Fruit fly (Drosophila melanogaster) whole organism, embryonic: ENCODE measurements around the gene Dhdds.

ENCODE experiments used
- Aef1 ChIP-seq: fragments of 200-800 bp; sonication (Bioruptor generic); IDR thresholded peaks from 3 replicates; pipeline ENCODE4 v1.3.6; 2022; ENCODE audit warnings: missing biosample characterization, missing genetic modification characterization
- Asciz ChIP-seq: fragments of 200-800 bp; sonication (Bioruptor generic); optimal IDR thresholded peaks from 2 replicates; lab custom pipeline; 2017; ENCODE audit warnings: missing biosample characterization, mild to moderate bottlenecking, missing genetic modification characterization, missing genetic modification reagents
- B-H1 ChIP-seq: fragments of 200-800 bp; sonication (Bioruptor generic); IDR thresholded peaks from 3 replicates; pipeline ENCODE4 v1.3.6; 2022; ENCODE audit warnings: missing biosample characterization, missing genetic modification characterization
- CG11695 ChIP-seq: fragments of 200-800 bp; sonication (Bioruptor generic); IDR thresholded peaks from 3 replicates; pipeline ENCODE4 v1.3.6; 2022; ENCODE audit warnings: missing biosample characterization, missing genetic modification characterization
- CG13287 ChIP-seq: fragments of 200-800 bp; sonication (Bioruptor generic); IDR thresholded peaks from 2 replicates; pipeline ENCODE4 v1.3.6; 2022; ENCODE audit warnings: missing biosample characterization, missing genetic modification characterization; ENCODE audit not compliant: partially characterized antibody
- CG14667 ChIP-seq: fragments of 200-800 bp; sonication (Bioruptor generic); IDR thresholded peaks from 2 replicates; pipeline ENCODE4 v1.3.6; 2022; ENCODE audit warnings: missing biosample characterization, missing genetic modification characterization
- CG14710 ChIP-seq: fragments of 200-800 bp; sonication (Bioruptor generic); optimal IDR thresholded peaks from 3 replicates; lab custom pipeline; 2019; ENCODE audit warnings: missing biosample characterization, mild to moderate bottlenecking, missing genetic modification characterization, moderate library complexity
- CG16863 ChIP-seq: fragments of 200-800 bp; sonication (Bioruptor generic); optimal IDR thresholded peaks from 3 replicates; lab custom pipeline; 2016; ENCODE audit warnings: missing biosample characterization, missing genetic modification characterization
- CG17359 ChIP-seq: fragments of 200-800 bp; sonication (Bioruptor generic); optimal IDR thresholded peaks from 3 replicates; lab custom pipeline; 2018; ENCODE audit warnings: missing biosample characterization, mild to moderate bottlenecking, missing genetic modification characterization, moderate library complexity
- CG17802 ChIP-seq: fragments of 200-800 bp; sonication (Bioruptor generic); optimal IDR thresholded peaks from 2 replicates; lab custom pipeline; 2018; ENCODE audit warnings: missing biosample characterization, mild to moderate bottlenecking, missing genetic modification characterization, moderate library complexity
- CG2199 ChIP-seq: fragments of 200-800 bp; sonication (Bioruptor generic); IDR thresholded peaks from 3 replicates; pipeline ENCODE4 v1.3.6; 2022; ENCODE audit warnings: missing biosample characterization, missing genetic modification characterization
- CG2202 ChIP-seq: fragments of 200-800 bp; sonication (Bioruptor generic); optimal IDR thresholded peaks from 2 replicates; lab custom pipeline; 2018; ENCODE audit warnings: missing biosample characterization, mild to moderate bottlenecking, missing genetic modification characterization
- CG31365 ChIP-seq: fragments of 200-800 bp; sonication (Bioruptor generic); optimal IDR thresholded peaks from 2 replicates; lab custom pipeline; 2018; ENCODE audit warnings: missing biosample characterization, mild to moderate bottlenecking, missing genetic modification characterization
- CG32772 ChIP-seq: fragments of 200-800 bp; sonication (Bioruptor generic); IDR thresholded peaks from 2 replicates; pipeline ENCODE4 v1.3.6; 2022; ENCODE audit warnings: missing biosample characterization, missing genetic modification characterization
- CG3407 ChIP-seq: fragments of 200-800 bp; sonication (Bioruptor generic); optimal IDR thresholded peaks from 2 replicates; lab custom pipeline; 2018; ENCODE audit warnings: missing biosample characterization, mild to moderate bottlenecking, missing genetic modification characterization
- CG4360 ChIP-seq: fragments of 200-800 bp; sonication (Bioruptor generic); IDR thresholded peaks from 2 replicates; pipeline ENCODE4 v1.3.6; 2022; ENCODE audit warnings: missing biosample characterization, missing genetic modification characterization
- CG6254 ChIP-seq: fragments of 200-800 bp; sonication (Bioruptor generic); optimal IDR thresholded peaks from 3 replicates; lab custom pipeline; 2017; ENCODE audit warnings: mild to moderate bottlenecking, missing biosample characterization, missing genetic modification reagents, missing genetic modification characterization
- CG6683 ChIP-seq: fragments of 200-800 bp; sonication (Bioruptor generic); optimal IDR thresholded peaks from 2 replicates; lab custom pipeline; 2017; ENCODE audit warnings: missing biosample characterization, mild to moderate bottlenecking, missing genetic modification characterization, missing genetic modification reagents
- CG6765 ChIP-seq: fragments of 200-800 bp; sonication (Bioruptor generic); optimal IDR thresholded peaks from 3 replicates; lab custom pipeline; 2017; ENCODE audit warnings: missing biosample characterization, mild to moderate bottlenecking, missing genetic modification characterization
- CG7745 ChIP-seq: fragments of 200-800 bp; sonication (Bioruptor generic); optimal IDR thresholded peaks from 2 replicates; lab custom pipeline; 2018; ENCODE audit warnings: missing biosample characterization, mild to moderate bottlenecking, missing genetic modification characterization, moderate library complexity
- CG7963 ChIP-seq: fragments of 200-800 bp; sonication (Bioruptor generic); IDR thresholded peaks from 3 replicates; pipeline ENCODE4 v1.3.6; 2022; ENCODE audit warnings: missing biosample characterization, missing genetic modification characterization; ENCODE audit not compliant: partially characterized antibody
- Dip2 ChIP-seq: fragments of 200-800 bp; sonication (Bioruptor generic); IDR thresholded peaks from 2 replicates; pipeline ENCODE4 v1.3.6; 2022; ENCODE audit warnings: missing biosample characterization, missing genetic modification characterization
- Drgx ChIP-seq: fragments of 200-800 bp; sonication (Bioruptor generic); IDR thresholded peaks from 2 replicates; pipeline ENCODE4 v1.3.6; 2022; ENCODE audit warnings: missing biosample characterization, missing genetic modification characterization
- ERR ChIP-seq: fragments of 200-800 bp; sonication (Bioruptor generic); optimal IDR thresholded peaks from 2 replicates; lab custom pipeline; 2016; ENCODE audit warnings: missing biosample characterization, missing genetic modification characterization
- Ets65A ChIP-seq: fragments of 200-800 bp; sonication (Bioruptor generic); peaks from one replicate; lab custom pipeline; 2016; ENCODE audit warnings: missing biosample characterization, missing genetic modification characterization
- Fer1 ChIP-seq: fragments of 200-800 bp; sonication (Bioruptor generic); optimal IDR thresholded peaks from 2 replicates; lab custom pipeline; 2017; ENCODE audit warnings: missing biosample characterization, mild to moderate bottlenecking, missing genetic modification characterization
- HLH54F ChIP-seq: fragments of 200-800 bp; sonication (Bioruptor generic); optimal IDR thresholded peaks from 3 replicates; lab custom pipeline; 2016; ENCODE audit warnings: missing biosample characterization, missing genetic modification characterization
- Hey ChIP-seq: fragments of 200-800 bp; sonication (Bioruptor generic); optimal IDR thresholded peaks from 3 replicates; lab custom pipeline; 2018; ENCODE audit warnings: missing biosample characterization, mild to moderate bottlenecking, missing genetic modification characterization
- Hr51 ChIP-seq, 2 experiments: fragments of 200-800 bp; sonication (Bioruptor generic); optimal IDR thresholded peaks; 2 replicates in 1 of 2; 3 replicates in 1 of 2; lab custom pipeline; 2016 to 2018; ENCODE audit warnings: missing biosample characterization in 2 of 2, missing genetic modification characterization in 2 of 2, mild to moderate bottlenecking in 1 of 2, moderate library complexity in 1 of 2
- MESR4 ChIP-seq: fragments of 200-800 bp; sonication (Bioruptor generic); optimal IDR thresholded peaks from 2 replicates; lab custom pipeline; 2018; ENCODE audit warnings: missing biosample characterization, mild to moderate bottlenecking, missing genetic modification characterization, moderate library complexity
- Max ChIP-seq: fragments of 200-800 bp; sonication (Bioruptor generic); optimal IDR thresholded peaks from 2 replicates; lab custom pipeline; 2016; ENCODE audit warnings: missing biosample characterization, mild to moderate bottlenecking, missing genetic modification characterization
- NC2α ChIP-seq: fragments of 200-800 bp; sonication (Bioruptor generic); optimal IDR thresholded peaks from 2 replicates; lab custom pipeline; 2016; ENCODE audit warnings: missing biosample characterization, missing genetic modification characterization
- NC2β ChIP-seq: fragments of 200-800 bp; sonication (Bioruptor generic); optimal IDR thresholded peaks from 2 replicates; lab custom pipeline; 2016; ENCODE audit warnings: missing biosample characterization, missing genetic modification characterization
- PHDP ChIP-seq: fragments of 200-800 bp; sonication (Bioruptor generic); optimal IDR thresholded peaks from 3 replicates; lab custom pipeline; 2018; ENCODE audit warnings: missing biosample characterization, mild to moderate bottlenecking, missing genetic modification characterization, moderate library complexity
- Six4 ChIP-seq: fragments of 200-800 bp; sonication (Bioruptor generic); optimal IDR thresholded peaks from 2 replicates; lab custom pipeline; 2016; ENCODE audit warnings: missing biosample characterization, missing genetic modification characterization
- Xrp1 ChIP-seq: fragments of 200-800 bp; sonication (Bioruptor generic); IDR thresholded peaks from 2 replicates; pipeline ENCODE4 v1.3.6; 2022; ENCODE audit warnings: missing biosample characterization, missing genetic modification characterization
- dpn ChIP-seq, 2 experiments: fragments of 200-800 bp; sonication (Bioruptor generic); optimal IDR thresholded peaks; 3 replicates each; lab custom pipeline; 2016; ENCODE audit warnings: missing biosample characterization in 2 of 2, missing genetic modification characterization in 2 of 2
- hbn ChIP-seq: fragments of 200-800 bp; sonication (Bioruptor generic); IDR thresholded peaks from 2 replicates; pipeline ENCODE4 v1.3.6; 2022; ENCODE audit warnings: missing biosample characterization, missing genetic modification characterization; ENCODE audit not compliant: partially characterized antibody
- ind ChIP-seq: fragments of 200-800 bp; sonication (Bioruptor generic); optimal IDR thresholded peaks from 3 replicates; lab custom pipeline; 2016; ENCODE audit warnings: missing biosample characterization, missing genetic modification characterization
- nmo ChIP-seq: fragments of 200-800 bp; sonication (Bioruptor generic); optimal IDR thresholded peaks from 2 replicates; lab custom pipeline; 2018; ENCODE audit warnings: missing biosample characterization, mild to moderate bottlenecking, missing genetic modification characterization, moderate library complexity
- org-1 ChIP-seq: fragments of 200-800 bp; sonication (Bioruptor generic); optimal IDR thresholded peaks from 2 replicates; lab custom pipeline; 2017; ENCODE audit warnings: missing biosample characterization, missing genetic modification characterization
- peb ChIP-seq: fragments of 200-800 bp; sonication (Bioruptor generic); IDR thresholded peaks from 2 replicates; pipeline ENCODE4 v1.3.6; 2022; ENCODE audit warnings: missing biosample characterization, missing genetic modification characterization
- pita ChIP-seq: fragments of 200-800 bp; sonication (Bioruptor generic); optimal IDR thresholded peaks from 2 replicates; lab custom pipeline; 2017; ENCODE audit warnings: missing biosample characterization, mild to moderate bottlenecking, missing genetic modification characterization
- pum ChIP-seq: fragments of 200-800 bp; sonication (Bioruptor generic); optimal IDR thresholded peaks from 2 replicates; lab custom pipeline; 2016; ENCODE audit warnings: missing biosample characterization, missing genetic modification characterization
- ranshi ChIP-seq: fragments of 200-800 bp; sonication (Bioruptor generic); IDR thresholded peaks from 2 replicates; pipeline ENCODE4 v1.3.6; 2022; ENCODE audit warnings: missing biosample characterization, missing genetic modification characterization
- scrt ChIP-seq: fragments of 200-800 bp; sonication (Bioruptor generic); optimal IDR thresholded peaks from 2 replicates; lab custom pipeline; 2018; ENCODE audit warnings: missing biosample characterization, mild to moderate bottlenecking, missing genetic modification characterization, moderate library complexity
- seq ChIP-seq: fragments of 200-800 bp; sonication (Bioruptor generic); IDR thresholded peaks from 2 replicates; pipeline ENCODE4 v1.3.6; 2022; ENCODE audit warnings: missing biosample characterization, missing genetic modification characterization
- sisA ChIP-seq: fragments of 200-800 bp; sonication (Bioruptor generic); IDR thresholded peaks from 2 replicates; pipeline ENCODE4 v1.3.6; 2022; ENCODE audit warnings: missing biosample characterization, missing genetic modification characterization
- slbo ChIP-seq: fragments of 200-800 bp; sonication (Bioruptor generic); IDR thresholded peaks from 2 replicates; pipeline ENCODE4 v1.3.6; 2022; ENCODE audit warnings: missing biosample characterization, missing genetic modification characterization
- toy ChIP-seq: fragments of 200-800 bp; sonication (Bioruptor generic); IDR thresholded peaks from 2 replicates; pipeline ENCODE4 v1.3.6; 2022; ENCODE audit warnings: missing biosample characterization, missing genetic modification characterization
- usp ChIP-seq: fragments of >200 bp; optimal IDR thresholded peaks from 2 replicates; lab custom pipeline; 2017; ENCODE audit warnings: missing biosample characterization, missing genetic modification characterization
- vvl ChIP-seq: fragments of 200-800 bp; sonication (Bioruptor generic); IDR thresholded peaks from 2 replicates; pipeline ENCODE4 v1.3.6; 2022; ENCODE audit warnings: missing biosample characterization, missing genetic modification characterization

Gene Dhdds

dm6 chrX:7970396-7970795 lies 37.2 kb upstream of the Dhdds start (continued):
- TF ChIP-seq slbo (peak; percentile 41; the same call in 1 of the 2 replicates), Hr51 (GFP tag; optimal IDR thresholded peaks at IDR 0.05; lab: Kevin White, UChicago) (peak in 1 of 2 experiments; percentile 62), CG2202 (tag; lab: Kevin White, UChicago) (no peak), CG7963 (GFP tag; lab: Robert Waterston, UW) (no peak), CG6254 (GFP tag; lab: Kevin White, UChicago) (no peak), CG16863 (no peak), NC2β (GFP tag; lab: Kevin White, UChicago) (no peak), CG17359 (tag; lab: Kevin White, UChicago) (peak; percentile 63), Asciz (peak; percentile 10), CG14667 (no peak), nmo (GFP tag; lab: Kevin White, UChicago) (peak; percentile 48), CG17802 (tag; lab: Kevin White, UChicago) (no peak), sisA (GFP tag; lab: Robert Waterston, UW) (peak; percentile 38; the same call in 1 of the 2 replicates), ind (GFP tag; lab: Kevin White, UChicago) (peak; percentile 36), seq (GFP tag; lab: Robert Waterston, UW) (0 out of 2 replicates have a peak, but pooled peaks have one; percentile 12), org-1 (GFP tag; lab: Kevin White, UChicago) (peak; percentile 39), usp (GFP tag; lab: Kevin White, UChicago) (no peak), pum (GFP tag; lab: Kevin White, UChicago) (peak; percentile 17), CG3407 (GFP tag; lab: Kevin White, UChicago) (no peak), Ets65A (no peak), hbn (GFP tag; lab: Robert Waterston, UW) (peak; percentile 58), B-H1 (GFP tag; lab: Robert Waterston, UW) (no peak), dpn (GFP tag; optimal IDR thresholded peaks at IDR 0.05; lab: Kevin White, UChicago) (peak in 1 of 2 experiments; percentile 31), CG4360 (GFP tag; lab: Robert Waterston, UW) (no peak), CG7745 (tag; lab: Kevin White, UChicago) (no peak), Max (GFP tag; lab: Kevin White, UChicago) (no peak), CG6765 (GFP tag; lab: Kevin White, UChicago) (no peak), CG31365 (no peak), CG14710 (tag; lab: Kevin White, UChicago) (peak; percentile 38), CG6683 (GFP tag; lab: Kevin White, UChicago) (no peak), CG13287 (GFP tag; lab: Robert Waterston, UW) (peak; percentile 70), toy (GFP tag; lab: Robert Waterston, UW) (no peak), MESR4 (no peak), ERR (GFP tag; lab: Kevin White, UChicago) (no peak), scrt (GFP tag; lab: Kevin White, UChicago) (peak; percentile 34), vvl (GFP tag; lab: Robert Waterston, UW) (no peak; the same call in 1 of the 2 replicates), Hey (tag; lab: Kevin White, UChicago) (no peak), PHDP (tag; lab: Kevin White, UChicago) (peak; percentile 50), Dip2 (GFP tag; lab: Robert Waterston, UW) (no peak), ranshi (GFP tag; lab: Robert Waterston, UW) (peak; percentile 29; the same call in 1 of the 2 replicates), Drgx (GFP tag; lab: Robert Waterston, UW) (peak; percentile 69), Fer1 (GFP tag; lab: Kevin White, UChicago) (peak; percentile 68), peb (no peak), CG32772 (GFP tag; lab: Robert Waterston, UW) (no peak), Six4 (GFP tag; lab: Kevin White, UChicago) (no peak), Xrp1 (GFP tag; lab: Robert Waterston, UW) (peak; percentile 57; the same call in 1 of the 2 replicates), NC2α (GFP tag; lab: Kevin White, UChicago) (no peak), Aef1 (GFP tag; lab: Robert Waterston, UW) (no peak), HLH54F (GFP tag; lab: Kevin White, UChicago) (peak; percentile 37), pita (GFP tag; lab: Kevin White, UChicago) (no peak), CG11695 (GFP tag; lab: Robert Waterston, UW) (no peak), CG2199 (GFP tag; lab: Robert Waterston, UW) (no peak)
